Worm (Caenorhabditis elegans) whole organism, mixed stage, embryonic: ENCODE data around the gene abu-13.

Experiments used
- M03D4.4 ChIP-seq: sonication (generic microtip); optimal IDR thresholded peaks from 2 replicates; lab custom pipeline; 2017; ENCODE audit warnings: mild to moderate bottlenecking, missing genetic modification characterization, missing compliant biosample characterization
- bed-3 ChIP-seq: fragments of 200-800 bp; sonication (Bioruptor generic); optimal IDR thresholded peaks from 3 replicates; lab custom pipeline; 2018; ENCODE audit warnings: mild to moderate bottlenecking, missing genetic modification characterization, moderate library complexity, missing compliant biosample characterization
- blmp-1 ChIP-seq: fragments of 150-350 bp; optimal IDR thresholded peaks from 2 replicates; lab custom pipeline; 2014; ENCODE audit warnings: missing biosample characterization, missing genetic modification characterization
- ceh-43 ChIP-seq: fragments of 200-800 bp; sonication (Bioruptor generic); optimal IDR thresholded peaks from 2 replicates; lab custom pipeline; 2018; ENCODE audit warnings: mild to moderate bottlenecking, missing genetic modification characterization, moderate library complexity, missing compliant biosample characterization
- ces-1 ChIP-seq: fragments of 150-350 bp; optimal IDR thresholded peaks from 2 replicates; lab custom pipeline; 2014; ENCODE audit warnings: missing biosample characterization, missing genetic modification reagents, missing genetic modification characterization
- cnd-1 ChIP-seq: fragments of 200-800 bp; sonication (Bioruptor generic); optimal IDR thresholded peaks from 2 replicates; lab custom pipeline; 2018; ENCODE audit warnings: mild to moderate bottlenecking, missing genetic modification characterization, missing compliant biosample characterization
- elt-1 ChIP-seq: sonication (generic microtip); optimal IDR thresholded peaks from 2 replicates; lab custom pipeline; 2017; ENCODE audit warnings: missing genetic modification characterization, mild to moderate bottlenecking, missing compliant biosample characterization, antibody characterized with exemption, moderate library complexity, borderline replicate concordance; ENCODE audit not compliant: insufficient read depth
- elt-3 ChIP-seq: fragments of 150-350 bp; optimal IDR thresholded peaks from 2 replicates; lab custom pipeline; 2014; ENCODE audit warnings: missing biosample characterization, missing genetic modification characterization
- hlh-1 ChIP-seq: fragments of 150-350 bp; optimal IDR thresholded peaks from 2 replicates; lab custom pipeline; 2014; ENCODE audit warnings: missing biosample characterization, missing genetic modification reagents, missing genetic modification characterization
- lin-13 ChIP-seq: fragments of 150-350 bp; optimal IDR thresholded peaks from 2 replicates; lab custom pipeline; 2014; ENCODE audit warnings: missing biosample characterization, missing genetic modification characterization
- lin-32 ChIP-seq: fragments of 200-800 bp; sonication (Bioruptor generic); optimal IDR thresholded peaks from 2 replicates; lab custom pipeline; 2018; ENCODE audit warnings: mild to moderate bottlenecking, missing genetic modification characterization, missing compliant biosample characterization
- mab-5 ChIP-seq: fragments of 150-350 bp; optimal IDR thresholded peaks from 2 replicates; lab custom pipeline; 2014; ENCODE audit warnings: missing biosample characterization, missing genetic modification characterization
- mep-1 ChIP-seq: fragments of 150-350 bp; optimal IDR thresholded peaks from 2 replicates; lab custom pipeline; 2017; ENCODE audit warnings: missing biosample characterization, missing genetic modification reagents, missing genetic modification characterization, inconsistent platforms
- mls-2 ChIP-seq: sonication (generic microtip); optimal IDR thresholded peaks from 2 replicates; lab custom pipeline; 2016; ENCODE audit warnings: mild to moderate bottlenecking, missing genetic modification characterization, moderate library complexity, missing compliant biosample characterization
- nhr-12 ChIP-seq: fragments of 150-350 bp; optimal IDR thresholded peaks from 2 replicates; lab custom pipeline; 2014; ENCODE audit warnings: missing biosample characterization, missing genetic modification characterization
- nhr-2 ChIP-seq: fragments of 150-350 bp; optimal IDR thresholded peaks from 2 replicates; lab custom pipeline; 2014; ENCODE audit warnings: missing biosample characterization, missing genetic modification characterization
- nhr-237 ChIP-seq: fragments of 150-350 bp; optimal IDR thresholded peaks from 2 replicates; lab custom pipeline; 2014; ENCODE audit warnings: missing biosample characterization, missing genetic modification characterization
- nhr-28 ChIP-seq: fragments of 150-350 bp; optimal IDR thresholded peaks from 2 replicates; lab custom pipeline; 2014; ENCODE audit warnings: missing biosample characterization, missing genetic modification characterization
- nhr-76 ChIP-seq: sonication (generic microtip); optimal IDR thresholded peaks from 2 replicates; lab custom pipeline; 2017; ENCODE audit warnings: missing biosample characterization, missing genetic modification characterization
- sem-2 ChIP-seq: fragments of 200-800 bp; sonication (Bioruptor generic); optimal IDR thresholded peaks from 2 replicates; lab custom pipeline; 2018; ENCODE audit warnings: mild to moderate bottlenecking, missing genetic modification characterization, missing compliant biosample characterization
- snpc-4 ChIP-seq: fragments of 150-350 bp; optimal IDR thresholded peaks from 2 replicates; lab custom pipeline; 2014; ENCODE audit warnings: missing biosample characterization, missing genetic modification characterization
- tbx-8 ChIP-seq: fragments of 200-800 bp; sonication (Bioruptor generic); optimal IDR thresholded peaks from 2 replicates; lab custom pipeline; 2018; ENCODE audit warnings: mild to moderate bottlenecking, missing genetic modification characterization, moderate library complexity, missing compliant biosample characterization
- unc-120 ChIP-seq: sonication (generic microtip); optimal IDR thresholded peaks from 2 replicates; lab custom pipeline; 2017; ENCODE audit warnings: missing genetic modification characterization, missing compliant biosample characterization; ENCODE audit not compliant: poor library complexity, severe bottlenecking
- unc-39 ChIP-seq: fragments of 150-350 bp; optimal IDR thresholded peaks from 2 replicates; lab custom pipeline; 2014; ENCODE audit warnings: missing biosample characterization, missing genetic modification characterization
- unc-62 ChIP-seq: fragments of 150-350 bp; optimal IDR thresholded peaks from 2 replicates; lab custom pipeline; 2014; ENCODE audit warnings: missing biosample characterization, missing genetic modification reagents, missing genetic modification characterization
- zip-8 ChIP-seq: fragments of 150-350 bp; optimal IDR thresholded peaks from 2 replicates; lab custom pipeline; 2014; ENCODE audit warnings: missing biosample characterization, missing genetic modification characterization
- ztf-11 ChIP-seq: fragments of 150-350 bp; optimal IDR thresholded peaks from 2 replicates; lab custom pipeline; 2014; ENCODE audit warnings: missing biosample characterization, missing genetic modification characterization

Gene abu-13

DNA sequence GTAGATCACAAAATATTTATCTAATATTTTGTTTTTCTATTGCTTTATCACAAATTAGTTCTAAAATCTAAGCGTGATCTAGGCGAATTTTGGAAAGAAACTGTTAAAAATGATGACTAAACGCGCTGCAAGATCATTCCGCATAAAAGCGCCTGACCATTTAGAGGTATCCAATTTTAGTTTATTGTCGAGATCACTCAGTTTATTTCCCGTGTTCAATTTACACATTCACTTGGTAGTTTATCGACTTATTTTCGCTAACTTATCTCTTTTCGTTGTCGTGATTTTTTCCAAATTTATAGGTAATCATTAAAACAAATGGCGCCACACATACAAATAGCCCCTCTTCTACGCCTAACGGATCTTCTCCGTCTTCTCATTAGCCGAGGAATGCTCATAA lies 39.3 kb downstream of the abu-13 start, which contains the start of gene T07E3.2:
TSS of gene T07E3.2 (plus strand) at position 301 of the 400 bp plus-strand sequence.
- no peak for TF ChIP-seq blmp-1 (tag; lab: Kevin White, UChicago)
- no peak for TF ChIP-seq unc-39 (tag; lab: Kevin White, UChicago)
- no peak for TF ChIP-seq ztf-11 (tag; lab: Kevin White, UChicago)
- TF ChIP-seq sem-2 (GFP tag; lab: Kevin White, UChicago) = no peak
- no peak for TF ChIP-seq lin-13
- TF ChIP-seq tbx-8 (GFP tag; lab: Kevin White, UChicago) = no peak
- no peak for TF ChIP-seq mls-2 (tag; lab: Kevin White, UChicago)
- TF ChIP-seq snpc-4 = no peak
- no peak for TF ChIP-seq cnd-1
- TF ChIP-seq ces-1 (GFP tag; lab: Kevin White, UChicago) = no peak
- TF ChIP-seq nhr-28 = no peak
- no peak for TF ChIP-seq mep-1 (tag; lab: Kevin White, UChicago)
- no peak for TF ChIP-seq nhr-2 (tag; lab: Kevin White, UChicago)
- TF ChIP-seq unc-62 (GFP tag; lab: Kevin White, UChicago) = no peak
- TF ChIP-seq, all 35 proteins: peak for 0

DNA sequence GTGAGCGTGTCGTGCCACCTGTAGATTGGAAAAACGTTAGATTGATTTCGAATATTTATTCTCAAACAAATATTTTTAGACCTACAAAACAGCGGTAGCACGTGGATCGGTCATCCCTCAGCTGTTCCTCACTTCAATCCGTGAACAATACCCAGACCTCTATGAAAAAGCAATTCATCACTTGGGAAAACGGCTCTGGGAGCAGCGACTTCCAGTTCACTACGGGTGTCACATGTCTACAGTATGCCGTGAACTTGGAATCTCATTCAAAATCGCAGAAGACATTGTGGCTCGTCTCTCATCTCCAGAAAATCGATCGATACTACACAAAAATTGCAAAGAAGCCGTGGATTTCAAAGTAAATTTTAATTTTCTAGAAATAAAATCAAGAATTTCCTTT lies 41.2 kb downstream of the abu-13 start:
- TF ChIP-seq tbx-8 (GFP tag; lab: Kevin White, UChicago) = no peak
- no peak for TF ChIP-seq nhr-76 (tag; lab: Kevin White, UChicago)
- TF ChIP-seq bed-3 (GFP tag; lab: Kevin White, UChicago) = no peak
- TF ChIP-seq mab-5 (tag; lab: Kevin White, UChicago) = no peak
- TF ChIP-seq lin-32 (GFP tag; lab: Kevin White, UChicago) = no peak
- no peak for TF ChIP-seq nhr-12 (tag; lab: Kevin White, UChicago)
- TF ChIP-seq ceh-43 (GFP tag; lab: Kevin White, UChicago) = no peak
- no peak for TF ChIP-seq hlh-1 (tag; lab: Kevin White, UChicago)
- no peak for TF ChIP-seq sem-2 (GFP tag; lab: Kevin White, UChicago)
- no peak for TF ChIP-seq cnd-1
- TF ChIP-seq unc-62 (GFP tag; lab: Kevin White, UChicago) = no peak
- TF ChIP-seq ztf-11 (tag; lab: Kevin White, UChicago) = no peak
- no peak for TF ChIP-seq nhr-28
- no peak for TF ChIP-seq elt-1 (tag; lab: Kevin White, UChicago)
- TF ChIP-seq unc-120 (tag; lab: Kevin White, UChicago) = no peak

DNA sequence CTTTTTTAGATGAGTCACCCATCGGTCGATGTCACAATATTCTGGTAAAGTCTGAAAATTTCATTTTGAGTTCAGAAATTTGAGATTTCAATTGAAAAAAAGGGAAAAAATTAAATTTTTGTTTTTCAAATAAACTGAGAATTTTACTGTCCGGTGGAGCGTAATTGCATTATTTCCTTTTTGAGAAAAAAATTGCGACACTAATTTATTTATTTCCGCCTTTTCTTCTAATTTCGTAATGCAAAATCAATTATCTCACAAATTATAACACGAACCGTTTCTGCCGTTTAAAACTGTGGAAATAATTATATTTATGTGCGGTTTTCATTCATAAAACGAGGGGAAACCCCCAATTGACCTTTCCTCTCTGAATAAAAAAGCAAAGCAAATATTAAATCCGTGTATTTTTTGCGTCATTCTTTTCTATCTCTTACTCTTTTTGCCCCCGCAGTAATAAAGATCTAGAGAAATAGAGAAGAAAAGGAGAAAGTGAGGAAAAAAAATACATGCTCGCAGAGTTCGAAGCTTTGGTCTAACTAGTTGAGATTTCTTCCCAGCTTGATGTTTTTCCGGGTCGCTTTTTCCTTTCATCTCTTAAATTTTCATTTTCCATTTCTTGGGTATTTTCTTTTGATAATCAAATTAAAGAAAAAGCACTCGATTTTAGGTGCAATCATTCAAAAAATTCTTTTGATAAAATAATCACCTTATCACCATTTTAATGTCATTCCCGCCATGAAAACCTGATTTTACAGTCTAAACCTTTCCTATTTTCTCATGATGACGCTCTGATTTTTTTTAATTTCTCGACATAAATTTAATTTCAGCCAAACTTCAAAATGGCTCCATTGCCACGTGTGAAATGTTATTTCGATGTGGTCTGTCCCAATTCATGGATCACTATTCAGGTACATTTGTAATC lies 42.4 kb downstream of the abu-13 start, which contains the start of the genes brc-2 and T07E3.3:
TSS of gene brc-2 (minus strand) at position 51 of the 922 bp plus-strand sequence.
TSS of gene T07E3.3 (plus strand) at position 822 of the 922 bp plus-strand sequence.
- no peak for TF ChIP-seq nhr-2 (tag; lab: Kevin White, UChicago)
- TF ChIP-seq ceh-43 (GFP tag; lab: Kevin White, UChicago) = peak; percentile 41
- peak; percentile 86 for TF ChIP-seq ces-1 (GFP tag; lab: Kevin White, UChicago)
- TF ChIP-seq, all 35 proteins: peak for 2

DNA sequence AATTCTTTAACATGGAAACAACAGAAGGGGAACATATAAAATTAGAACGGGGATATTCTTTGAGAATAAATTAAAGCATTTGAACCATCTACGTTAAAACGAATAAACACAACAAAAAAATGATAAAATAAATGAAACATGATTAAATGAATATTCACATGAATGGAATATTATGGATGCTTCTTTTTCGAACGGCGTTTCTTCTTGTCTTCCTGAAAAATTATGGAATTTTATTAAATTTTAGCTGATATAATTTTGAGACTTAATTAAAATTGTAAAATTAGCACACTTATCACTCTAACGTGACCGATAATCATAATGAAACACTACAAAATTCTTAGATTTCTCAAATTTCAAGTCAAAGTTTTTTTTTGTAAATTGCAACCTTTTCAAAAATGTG lies 45.1 kb downstream of the abu-13 start:
- TF ChIP-seq ztf-11 (tag; lab: Kevin White, UChicago) (no peak), zip-8 (no peak), ceh-43 (GFP tag; lab: Kevin White, UChicago) (no peak), elt-3 (no peak), nhr-237 (tag; lab: Kevin White, UChicago) (no peak)

DNA sequence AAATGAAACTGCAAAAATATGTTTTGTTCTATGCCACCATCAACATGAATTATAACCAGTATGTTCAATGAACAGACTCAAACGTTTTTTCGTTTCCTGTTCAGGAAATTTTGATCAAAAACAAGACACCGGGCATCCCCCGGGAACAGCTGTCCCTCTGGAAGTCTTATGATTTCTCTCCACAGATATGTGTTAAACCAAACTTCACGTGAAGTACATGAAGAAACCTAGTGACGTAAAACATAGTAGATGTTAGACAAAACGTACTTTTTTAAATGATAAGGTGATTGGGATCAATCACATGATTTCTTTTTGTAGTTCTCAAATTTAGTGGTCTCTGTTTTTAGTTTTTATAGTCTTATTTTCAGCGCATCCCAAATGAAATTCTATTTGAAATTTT lies 47.2 kb downstream of the abu-13 start:
- TF ChIP-seq hlh-1 (tag; lab: Kevin White, UChicago) (peak; percentile 28), tbx-8 (GFP tag; lab: Kevin White, UChicago) (no peak), nhr-28 (no peak), unc-120 (tag; lab: Kevin White, UChicago) (peak; percentile 60)

DNA sequence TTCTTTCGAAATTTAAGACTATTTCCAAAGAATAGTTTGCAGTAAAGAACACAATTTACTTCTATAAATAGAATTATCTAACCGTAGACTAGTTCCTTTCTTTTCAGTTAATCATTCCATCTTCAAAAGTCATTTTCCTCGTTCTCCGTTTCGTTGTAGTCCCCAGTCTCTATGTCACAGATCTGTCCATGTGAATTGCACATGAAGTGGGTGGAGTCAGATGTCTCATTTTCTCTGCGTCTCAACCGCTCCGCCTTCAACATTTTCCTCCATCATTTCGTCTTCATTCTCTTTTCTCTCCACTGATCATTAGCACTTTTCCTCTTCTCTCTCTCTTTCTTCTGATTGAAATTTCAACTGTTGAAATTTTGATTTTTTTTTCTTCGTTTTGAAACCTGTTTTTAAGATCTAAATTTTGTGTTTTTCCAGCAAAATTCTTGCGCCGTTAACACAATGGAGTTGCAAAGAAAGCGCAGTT lies 48.1 kb downstream of the abu-13 start, which contains the start of gene T07E3.4:
TSS of gene T07E3.4 (plus strand) at position 428 of the 478 bp plus-strand sequence.
- peak; percentile 18 for TF ChIP-seq hlh-1 (tag; lab: Kevin White, UChicago)
- no peak for TF ChIP-seq elt-3
- peak; percentile 73 for TF ChIP-seq unc-62 (GFP tag; lab: Kevin White, UChicago)
- no peak for TF ChIP-seq M03D4.4 (tag; lab: Kevin White, UChicago)
- no peak for TF ChIP-seq blmp-1 (tag; lab: Kevin White, UChicago)
- TF ChIP-seq nhr-237 (tag; lab: Kevin White, UChicago) = no peak
- TF ChIP-seq ces-1 (GFP tag; lab: Kevin White, UChicago) = peak; percentile 61
- TF ChIP-seq, all 35 proteins: peak for 3
